Worm (Caenorhabditis elegans) whole organism, late embryonic: ENCODE measurements around the gene str-106.

Experiments
- C08G9.2 ChIP-seq: sonication (generic microtip); optimal IDR thresholded peaks from 2 replicates; lab custom pipeline; 2016; ENCODE audit warnings: mild to moderate bottlenecking, missing genetic modification characterization, moderate library complexity, missing compliant biosample characterization
- C38D4.7 ChIP-seq: fragments of 200-800 bp; sonication (Bioruptor generic); optimal IDR thresholded peaks from 2 replicates; lab custom pipeline; 2018; ENCODE audit warnings: mild to moderate bottlenecking, missing genetic modification characterization, moderate library complexity, missing compliant biosample characterization
- K09A11.1 ChIP-seq: sonication (generic microtip); optimal IDR thresholded peaks from 2 replicates; lab custom pipeline; 2017; ENCODE audit warnings: antibody characterized with exemption, mild to moderate bottlenecking, missing genetic modification characterization, missing compliant biosample characterization; ENCODE audit not compliant: insufficient read depth
- Y22D7AL.16 ChIP-seq: sonication (generic microtip); optimal IDR thresholded peaks from 2 replicates; lab custom pipeline; 2016; ENCODE audit warnings: missing genetic modification characterization, missing compliant biosample characterization
- ceh-14 ChIP-seq: sonication (generic microtip); optimal IDR thresholded peaks from 2 replicates; lab custom pipeline; 2016; ENCODE audit warnings: missing genotype, missing genetic modification characterization, missing compliant biosample characterization
- ceh-45 ChIP-seq: fragments of 200-800 bp; sonication (Bioruptor generic); IDR thresholded peaks from 2 replicates; pipeline ENCODE4 v1.3.6; 2022; ENCODE audit warnings: missing genetic modification reagents, missing genetic modification characterization, missing compliant biosample characterization
- ceh-48 ChIP-seq: sonication (generic microtip); optimal IDR thresholded peaks from 2 replicates; lab custom pipeline; 2016; ENCODE audit warnings: missing genetic modification characterization, inconsistent platforms, missing compliant biosample characterization
- ceh-9 ChIP-seq: sonication (generic microtip); optimal IDR thresholded peaks from 2 replicates; lab custom pipeline; 2016; ENCODE audit warnings: mild to moderate bottlenecking, missing genetic modification characterization, inconsistent platforms, missing compliant biosample characterization
- che-1 ChIP-seq: sonication (generic microtip); optimal IDR thresholded peaks from 2 replicates; lab custom pipeline; 2016; ENCODE audit warnings: mild to moderate bottlenecking, missing genetic modification characterization, missing compliant biosample characterization
- dmd-4 ChIP-seq: sonication (generic microtip); optimal IDR thresholded peaks from 2 replicates; lab custom pipeline; 2016; ENCODE audit warnings: borderline replicate concordance, missing genetic modification characterization, missing compliant biosample characterization
- dve-1 ChIP-seq: sonication (generic microtip); optimal IDR thresholded peaks from 2 replicates; lab custom pipeline; 2017; ENCODE audit warnings: antibody characterized with exemption, mild to moderate bottlenecking, missing genetic modification characterization, missing compliant biosample characterization
- elt-4 ChIP-seq: sonication (generic microtip); optimal IDR thresholded peaks from 2 replicates; lab custom pipeline; 2016; ENCODE audit warnings: missing genetic modification characterization, missing compliant biosample characterization
- eyg-1 ChIP-seq: sonication (generic microtip); optimal IDR thresholded peaks from 2 replicates; lab custom pipeline; 2016; ENCODE audit warnings: missing genotype, missing genetic modification characterization, missing compliant biosample characterization
- fax-1 ChIP-seq: sonication (generic microtip); optimal IDR thresholded peaks from 2 replicates; lab custom pipeline; 2016; ENCODE audit warnings: missing genotype, missing genetic modification characterization, missing compliant biosample characterization
- fkh-6 ChIP-seq: sonication (generic microtip); optimal IDR thresholded peaks from 2 replicates; lab custom pipeline; 2016; ENCODE audit warnings: missing genetic modification characterization, missing compliant biosample characterization
- gmeb-2 ChIP-seq: sonication (generic microtip); optimal IDR thresholded peaks from 2 replicates; lab custom pipeline; 2016; ENCODE audit warnings: missing genetic modification characterization, inconsistent platforms, missing compliant biosample characterization
- hlh-15 ChIP-seq: sonication (generic microtip); optimal IDR thresholded peaks from 2 replicates; lab custom pipeline; 2016; ENCODE audit warnings: missing genetic modification characterization, missing compliant biosample characterization
- hlh-8 ChIP-seq: sonication (generic microtip); optimal IDR thresholded peaks from 2 replicates; lab custom pipeline; 2016; ENCODE audit warnings: missing genotype, missing genetic modification characterization, missing compliant biosample characterization
- lim-6 ChIP-seq: sonication (generic microtip); optimal IDR thresholded peaks from 2 replicates; lab custom pipeline; 2016; ENCODE audit warnings: missing genetic modification characterization, missing compliant biosample characterization
- lin-11 ChIP-seq: fragments of 200-800 bp; sonication (Bioruptor generic); optimal IDR thresholded peaks from 2 replicates; lab custom pipeline; 2018; ENCODE audit warnings: mild to moderate bottlenecking, missing genetic modification characterization, missing compliant biosample characterization
- madf-2 ChIP-seq: sonication (generic microtip); optimal IDR thresholded peaks from 2 replicates; lab custom pipeline; 2017; ENCODE audit warnings: missing genetic modification characterization, missing compliant biosample characterization
- nfya-1 ChIP-seq: sonication (generic microtip); optimal IDR thresholded peaks from 2 replicates; lab custom pipeline; 2017; ENCODE audit warnings: missing genetic modification characterization, mild to moderate bottlenecking, missing compliant biosample characterization, antibody characterized with exemption, moderate library complexity
- nhr-11 ChIP-seq: fragments of 150-350 bp; optimal IDR thresholded peaks from 2 replicates; lab custom pipeline; 2014; ENCODE audit warnings: missing biosample characterization, missing genetic modification characterization
- odd-2 ChIP-seq: sonication (generic microtip); optimal IDR thresholded peaks from 2 replicates; lab custom pipeline; 2017; ENCODE audit warnings: antibody characterized with exemption, mild to moderate bottlenecking, missing genetic modification characterization, missing compliant biosample characterization
- pax-1 ChIP-seq: fragments of 150-350 bp; optimal IDR thresholded peaks from 2 replicates; lab custom pipeline; 2014; ENCODE audit warnings: missing biosample characterization, missing genetic modification characterization
- pha-2 ChIP-seq: sonication (generic microtip); optimal IDR thresholded peaks from 2 replicates; lab custom pipeline; 2017; ENCODE audit warnings: mild to moderate bottlenecking, missing genetic modification characterization, missing compliant biosample characterization
- pros-1 ChIP-seq: fragments of 150-350 bp; optimal IDR thresholded peaks from 2 replicates; lab custom pipeline; 2014; ENCODE audit warnings: missing biosample characterization, missing genetic modification reagents, missing genetic modification characterization
- rnt-1 ChIP-seq: sonication (generic microtip); optimal IDR thresholded peaks from 2 replicates; lab custom pipeline; 2016; ENCODE audit warnings: missing genetic modification characterization, missing compliant biosample characterization
- sdc-2 ChIP-seq: sonication (generic microtip); optimal IDR thresholded peaks from 2 replicates; lab custom pipeline; 2016; ENCODE audit warnings: missing genotype, missing genetic modification characterization, missing compliant biosample characterization
- sox-2 ChIP-seq: fragments of 200-800 bp; sonication (Bioruptor generic); IDR thresholded peaks from 2 replicates; pipeline ENCODE4 v1.3.6; 2022; ENCODE audit warnings: missing genetic modification reagents, missing genetic modification characterization, missing compliant biosample characterization
- sox-4 ChIP-seq: sonication (generic microtip); optimal IDR thresholded peaks from 2 replicates; lab custom pipeline; 2017; ENCODE audit warnings: mild to moderate bottlenecking, missing genetic modification characterization, inconsistent platforms, missing compliant biosample characterization
- syd-9 ChIP-seq: sonication (generic microtip); optimal IDR thresholded peaks from 2 replicates; lab custom pipeline; 2016; ENCODE audit warnings: mild to moderate bottlenecking, missing genetic modification characterization, moderate library complexity, missing compliant biosample characterization
- ttx-3 ChIP-seq: sonication (generic microtip); optimal IDR thresholded peaks from 2 replicates; lab custom pipeline; 2016; ENCODE audit warnings: missing genetic modification reagents, missing genetic modification characterization, missing compliant biosample characterization
- unc-3 ChIP-seq, 2 experiments: fragments of 200-800 bp in 1 of 2; sonication (Bioruptor generic) in 1 of 2; sonication (generic microtip) in 1 of 2; conservative IDR thresholded peaks in 1 of 2; optimal IDR thresholded peaks in 1 of 2; 2 replicates each; pipeline versions ENCODE4 v1.3.6 to Lab custom; 2016 to 2022; ENCODE audit warnings: missing compliant biosample characterization in 2 of 2, missing genetic modification characterization in 2 of 2, missing genetic modification reagents in 1 of 2
- unc-42 ChIP-seq: sonication (generic microtip); optimal IDR thresholded peaks from 2 replicates; lab custom pipeline; 2016; ENCODE audit warnings: missing genotype, missing genetic modification characterization, missing compliant biosample characterization
- unc-55 ChIP-seq: sonication (generic microtip); optimal IDR thresholded peaks from 2 replicates; lab custom pipeline; 2017; ENCODE audit warnings: missing biosample characterization, missing genetic modification reagents, missing genetic modification characterization
- unc-86 ChIP-seq: sonication (generic microtip); optimal IDR thresholded peaks from 2 replicates; lab custom pipeline; 2016; ENCODE audit warnings: missing genetic modification characterization, missing compliant biosample characterization
- zip-5 ChIP-seq: sonication (generic microtip); optimal IDR thresholded peaks from 2 replicates; lab custom pipeline; 2016; ENCODE audit warnings: missing genetic modification characterization, missing compliant biosample characterization
- ztf-16 ChIP-seq: sonication (generic microtip); optimal IDR thresholded peaks from 2 replicates; lab custom pipeline; 2017; ENCODE audit warnings: missing genetic modification characterization, missing compliant biosample characterization

Gene str-106

ce11 chrV:16224027-16224426 lies 43.6 kb downstream of the str-106 start, which contains the start of gene stdh-2:
stdh-2 (plus strand) TSS chrV:16224327.
- TF ChIP-seq unc-3 (GFP tag; conservative IDR thresholded peaks at IDR 0.05; lab: Robert Waterston, UW) (no peak), unc-3 (tag; optimal IDR thresholded peaks at IDR 0.05; lab: Kevin White, UChicago) (no peak), unc-42 (tag; lab: Kevin White, UChicago) (no peak), sox-2 (GFP tag; lab: Robert Waterston, UW) (no peak), dmd-4 (tag; lab: Kevin White, UChicago) (no peak), ceh-48 (tag; lab: Kevin White, UChicago) (no peak), hlh-15 (no peak)

ce11 chrV:16225524-16226116 lies 45.2 kb downstream of the str-106 start:
- no peak for TF ChIP-seq ceh-45 (GFP tag; lab: Robert Waterston, UW)
- no peak for TF ChIP-seq C38D4.7 (GFP tag; lab: Kevin White, UChicago)
- no peak for TF ChIP-seq fax-1 (tag; lab: Kevin White, UChicago)

ce11 chrV:16226581-16226980 lies 46.1 kb downstream of the str-106 start, which contains the start of gene F11A5.13:
F11A5.13 (minus strand) TSS chrV:16226681.
- TF ChIP-seq unc-3 (GFP tag; conservative IDR thresholded peaks at IDR 0.05; lab: Robert Waterston, UW) (no peak), unc-3 (tag; optimal IDR thresholded peaks at IDR 0.05; lab: Kevin White, UChicago) (no peak), sox-4 (no peak), elt-4 (tag; lab: Kevin White, UChicago) (no peak), ceh-14 (tag; lab: Kevin White, UChicago) (no peak), ttx-3 (tag; lab: Kevin White, UChicago) (no peak), nhr-11 (tag; lab: Kevin White, UChicago) (no peak), Y22D7AL.16 (tag; lab: Kevin White, UChicago) (no peak), K09A11.1 (tag; lab: Kevin White, UChicago) (no peak), gmeb-2 (tag; lab: Kevin White, UChicago) (no peak), che-1 (tag; lab: Kevin White, UChicago) (no peak), ceh-48 (tag; lab: Kevin White, UChicago) (no peak), madf-2 (tag; lab: Kevin White, UChicago) (no peak), unc-55 (GFP tag; lab: Kevin White, UChicago) (no peak), syd-9 (tag; lab: Kevin White, UChicago) (no peak), zip-5 (tag; lab: Kevin White, UChicago) (no peak), unc-86 (tag; lab: Kevin White, UChicago) (no peak), hlh-8 (tag; lab: Kevin White, UChicago) (no peak), odd-2 (tag; lab: Kevin White, UChicago) (no peak), pros-1 (no peak), pax-1 (no peak)

- TF ChIP-seq fax-1 (tag; lab: Kevin White, UChicago) (no peak), hlh-8 (tag; lab: Kevin White, UChicago) (no peak), C08G9.2 (no peak), nfya-1 (tag; lab: Kevin White, UChicago) (no peak), pha-2 (tag; lab: Kevin White, UChicago) (no peak), sox-4 (no peak), sox-2 (GFP tag; lab: Robert Waterston, UW) (no peak), syd-9 (tag; lab: Kevin White, UChicago) (no peak), unc-86 (tag; lab: Kevin White, UChicago) (no peak), lin-11 (tag; lab: Kevin White, UChicago) (no peak), lim-6 (tag; lab: Kevin White, UChicago) (no peak), ztf-16 (tag; lab: Kevin White, UChicago) (no peak), eyg-1 (tag; lab: Kevin White, UChicago) (no peak), ceh-9 (tag; lab: Kevin White, UChicago) (no peak), dve-1 (tag; lab: Kevin White, UChicago) (no peak), rnt-1 (tag; lab: Kevin White, UChicago) (no peak), fkh-6 (tag; lab: Kevin White, UChicago) (no peak), sdc-2 (no peak), ttx-3 (tag; lab: Kevin White, UChicago) (no peak)
These were observed 49.0 kb downstream of the str-106 start for ce11 chrV:16229439-16229838.
